Worm (Caenorhabditis elegans) whole organism, L3 larva: ENCODE data around the gene lurp-1.

Source experiments
- R02D3.7 ChIP-seq: fragments of 150-350 bp; optimal IDR thresholded peaks from 2 replicates; lab custom pipeline; 2014; ENCODE audit warnings: missing biosample characterization, missing genetic modification characterization
- ZK546.5 ChIP-seq: sonication (generic microtip); optimal IDR thresholded peaks from 2 replicates; lab custom pipeline; 2017; ENCODE audit warnings: missing biosample characterization, missing genetic modification characterization
- aly-2 ChIP-seq: fragments of 150-350 bp; optimal IDR thresholded peaks from 2 replicates; lab custom pipeline; 2014; ENCODE audit warnings: missing biosample characterization, missing genetic modification characterization
- ama-1 ChIP-seq: fragments of 150-350 bp; optimal IDR thresholded peaks from 2 replicates; lab custom pipeline; 2018
- ceh-16 ChIP-seq: sonication (generic microtip); optimal IDR thresholded peaks from 2 replicates; lab custom pipeline; 2017; ENCODE audit warnings: missing biosample characterization, missing genetic modification characterization
- ceh-28 ChIP-seq: fragments of 150-350 bp; optimal IDR thresholded peaks from 2 replicates; lab custom pipeline; 2014; ENCODE audit warnings: missing biosample characterization, missing genetic modification reagents, missing genetic modification characterization
- ceh-82 ChIP-seq: fragments of 150-350 bp; optimal IDR thresholded peaks from 2 replicates; lab custom pipeline; 2014; ENCODE audit warnings: missing biosample characterization, missing genetic modification characterization
- ceh-9 ChIP-seq: sonication (generic microtip); optimal IDR thresholded peaks from 2 replicates; lab custom pipeline; 2018; ENCODE audit warnings: missing biosample characterization, missing genetic modification characterization
- egl-27 ChIP-seq: sonication (generic microtip); optimal IDR thresholded peaks from 4 replicates; lab custom pipeline; 2017; ENCODE audit warnings: missing biosample characterization, missing genetic modification reagents, missing genetic modification characterization
- egl-5 ChIP-seq: fragments of 150-350 bp; optimal IDR thresholded peaks from 2 replicates; lab custom pipeline; 2017; ENCODE audit warnings: missing biosample characterization, missing genetic modification reagents, missing genetic modification characterization, inconsistent platforms
- elt-1 ChIP-seq: fragments of 150-350 bp; optimal IDR thresholded peaks from 2 replicates; lab custom pipeline; 2014; ENCODE audit warnings: missing biosample characterization, missing genetic modification characterization
- elt-2 ChIP-seq: sonication (generic microtip); optimal IDR thresholded peaks from 2 replicates; lab custom pipeline; 2016; ENCODE audit warnings: missing genetic modification reagents, mild to moderate bottlenecking, missing genetic modification characterization, missing compliant biosample characterization
- elt-3 ChIP-seq, 3 experiments: fragments of 150-350 bp in 1 of 3; sonication (generic microtip) in 2 of 3; optimal IDR thresholded peaks; 2 replicates in 2 of 3; 4 replicates in 1 of 3; lab custom pipeline; 2014 to 2017; ENCODE audit warnings: missing biosample characterization in 3 of 3, missing genetic modification characterization in 3 of 3
- eor-1 ChIP-seq, 2 experiments: fragments of 150-350 bp; optimal IDR thresholded peaks; 2 replicates each; lab custom pipeline; 2014 to 2018; ENCODE audit warnings: missing biosample characterization in 2 of 2, missing genetic modification characterization in 2 of 2
- fkh-10 ChIP-seq: sonication (generic microtip); optimal IDR thresholded peaks from 2 replicates; lab custom pipeline; 2017; ENCODE audit warnings: missing biosample characterization, missing genetic modification reagents, missing genetic modification characterization
- fkh-2 ChIP-seq: fragments of 150-350 bp; optimal IDR thresholded peaks from 2 replicates; lab custom pipeline; 2014; ENCODE audit warnings: missing biosample characterization, missing genetic modification reagents, missing genetic modification characterization
- fos-1 ChIP-seq: fragments of 150-350 bp; optimal IDR thresholded peaks from 2 replicates; lab custom pipeline; 2014; ENCODE audit warnings: missing biosample characterization, missing genetic modification characterization
- jun-1 ChIP-seq: fragments of 150-350 bp; optimal IDR thresholded peaks from 2 replicates; lab custom pipeline; 2014; ENCODE audit warnings: missing biosample characterization, missing genetic modification reagents, missing genetic modification characterization
- lin-15B ChIP-seq: fragments of 150-350 bp; optimal IDR thresholded peaks from 2 replicates; lab custom pipeline; 2014; ENCODE audit warnings: missing biosample characterization, missing genetic modification characterization
- lin-39 ChIP-seq: fragments of 150-350 bp; optimal IDR thresholded peaks from 2 replicates; lab custom pipeline; 2018; ENCODE audit warnings: missing biosample characterization, missing genetic modification reagents, missing genetic modification characterization
- lsy-12 ChIP-seq: sonication (generic microtip); optimal IDR thresholded peaks from 2 replicates; lab custom pipeline; 2016; ENCODE audit warnings: mild to moderate bottlenecking, missing genetic modification characterization, missing compliant biosample characterization
- mdl-1 ChIP-seq: fragments of 150-350 bp; optimal IDR thresholded peaks from 2 replicates; lab custom pipeline; 2014; ENCODE audit warnings: missing biosample characterization, missing genetic modification characterization
- mml-1 ChIP-seq: fragments of 150-350 bp; sonication (generic microtip); optimal IDR thresholded peaks from 3 replicates; lab custom pipeline; 2014; ENCODE audit warnings: missing biosample characterization, missing genetic modification characterization
- nfya-1 ChIP-seq: sonication (generic microtip); optimal IDR thresholded peaks from 2 replicates; lab custom pipeline; 2017; ENCODE audit warnings: missing genetic modification characterization, mild to moderate bottlenecking, missing compliant biosample characterization, antibody characterized with exemption, moderate library complexity; ENCODE audit not compliant: insufficient read depth
- nhr-11 ChIP-seq: fragments of 150-350 bp; optimal IDR thresholded peaks from 2 replicates; lab custom pipeline; 2014; ENCODE audit warnings: missing biosample characterization, missing genetic modification characterization
- nhr-12 ChIP-seq: fragments of 150-350 bp; optimal IDR thresholded peaks from 2 replicates; lab custom pipeline; 2014; ENCODE audit warnings: missing biosample characterization, missing genetic modification characterization
- nhr-23 ChIP-seq: fragments of 150-350 bp; optimal IDR thresholded peaks from 2 replicates; lab custom pipeline; 2014; ENCODE audit warnings: missing biosample characterization, missing genetic modification reagents, missing genetic modification characterization
- nhr-237 ChIP-seq: fragments of 150-350 bp; optimal IDR thresholded peaks from 2 replicates; lab custom pipeline; 2014; ENCODE audit warnings: missing biosample characterization, missing genetic modification characterization
- nhr-25 ChIP-seq: sonication (generic microtip); optimal IDR thresholded peaks from 2 replicates; lab custom pipeline; 2017; ENCODE audit warnings: missing biosample characterization, missing genetic modification characterization
- nhr-28 ChIP-seq: fragments of 150-350 bp; optimal IDR thresholded peaks from 2 replicates; lab custom pipeline; 2014; ENCODE audit warnings: missing biosample characterization, missing genetic modification characterization
- nhr-43 ChIP-seq: sonication (generic microtip); optimal IDR thresholded peaks from 2 replicates; lab custom pipeline; 2016; ENCODE audit warnings: mild to moderate bottlenecking, missing genetic modification characterization, missing compliant biosample characterization; ENCODE audit not compliant: poor library complexity, severe bottlenecking
- nhr-67 ChIP-seq: fragments of 150-350 bp; optimal IDR thresholded peaks from 2 replicates; lab custom pipeline; 2014; ENCODE audit warnings: missing biosample characterization, missing genetic modification characterization
- nhr-76 ChIP-seq: fragments of 150-350 bp; sonication (generic microtip); optimal IDR thresholded peaks from 5 replicates; lab custom pipeline; 2014; ENCODE audit warnings: missing biosample characterization, missing genetic modification characterization
- nhr-77 ChIP-seq: fragments of 150-350 bp; optimal IDR thresholded peaks from 2 replicates; lab custom pipeline; 2014; ENCODE audit warnings: missing biosample characterization, missing genetic modification characterization
- pha-4 ChIP-seq: fragments of 150-350 bp; optimal IDR thresholded peaks from 2 replicates; lab custom pipeline; 2014; ENCODE audit warnings: missing biosample characterization, missing genetic modification reagents, missing genetic modification characterization
- pqm-1 ChIP-seq: fragments of 150-350 bp; optimal IDR thresholded peaks from 2 replicates; lab custom pipeline; 2017; ENCODE audit warnings: missing biosample characterization, missing genetic modification characterization, inconsistent platforms
- sea-2 ChIP-seq: fragments of 150-350 bp; sonication (generic microtip); optimal IDR thresholded peaks from 4 replicates; lab custom pipeline; 2014; ENCODE audit warnings: missing biosample characterization, missing genetic modification reagents, missing genetic modification characterization
- skn-1 ChIP-seq: fragments of 150-350 bp; optimal IDR thresholded peaks from 2 replicates; lab custom pipeline; 2014; ENCODE audit warnings: missing biosample characterization, missing genetic modification characterization
- snpc-4 ChIP-seq: fragments of 150-350 bp; optimal IDR thresholded peaks from 2 replicates; lab custom pipeline; 2014; ENCODE audit warnings: missing biosample characterization, missing genetic modification characterization
- tbx-2 ChIP-seq: sonication (generic microtip); optimal IDR thresholded peaks from 2 replicates; lab custom pipeline; 2016; ENCODE audit warnings: mild to moderate bottlenecking, missing genetic modification characterization, missing compliant biosample characterization
- unc-39 ChIP-seq: sonication (generic microtip); optimal IDR thresholded peaks from 4 replicates; lab custom pipeline; 2017; ENCODE audit warnings: missing biosample characterization, missing genetic modification characterization
- unc-62 ChIP-seq: fragments of 150-350 bp; sonication (generic microtip); optimal IDR thresholded peaks from 4 replicates; lab custom pipeline; 2014; ENCODE audit warnings: missing biosample characterization, missing genetic modification reagents, missing genetic modification characterization
- zag-1 ChIP-seq: fragments of 150-350 bp; optimal IDR thresholded peaks from 2 replicates; lab custom pipeline; 2014; ENCODE audit warnings: missing biosample characterization, missing genetic modification characterization
- ztf-11 ChIP-seq: fragments of 150-350 bp; optimal IDR thresholded peaks from 2 replicates; lab custom pipeline; 2014; ENCODE audit warnings: missing biosample characterization, missing genetic modification characterization
- ztf-4 ChIP-seq: fragments of 150-350 bp; optimal IDR thresholded peaks from 2 replicates; lab custom pipeline; 2014; ENCODE audit warnings: missing biosample characterization, missing genetic modification characterization

lurp-1 gene

DNA sequence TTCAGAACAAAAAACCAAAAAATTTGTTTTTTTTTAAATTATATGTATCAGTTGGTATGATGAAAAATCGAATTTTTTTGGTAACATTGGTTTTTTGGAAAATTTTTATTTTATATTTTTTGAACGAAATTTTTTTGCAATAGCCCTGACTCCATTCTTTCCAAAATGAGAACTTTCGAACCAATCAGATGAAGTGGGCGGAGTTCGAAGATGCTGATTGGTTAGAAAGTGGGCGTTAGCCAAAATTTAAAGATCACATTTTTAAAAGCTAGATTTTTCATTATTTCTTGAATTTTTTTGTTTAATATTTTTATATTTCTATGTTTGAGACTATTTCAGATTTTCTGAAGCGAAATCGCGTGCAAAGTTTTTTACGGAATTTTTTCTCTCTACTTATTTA lies 19.4 kb upstream of the lurp-1 start:
- TF ChIP-seq fkh-10 (GFP tag; lab: Kevin White, UChicago) (no peak), ztf-11 (no peak), mdl-1 (no peak), nfya-1 (tag; lab: Kevin White, UChicago) (peak; percentile 99), snpc-4 (tag; lab: Kevin White, UChicago) (no peak)

DNA sequence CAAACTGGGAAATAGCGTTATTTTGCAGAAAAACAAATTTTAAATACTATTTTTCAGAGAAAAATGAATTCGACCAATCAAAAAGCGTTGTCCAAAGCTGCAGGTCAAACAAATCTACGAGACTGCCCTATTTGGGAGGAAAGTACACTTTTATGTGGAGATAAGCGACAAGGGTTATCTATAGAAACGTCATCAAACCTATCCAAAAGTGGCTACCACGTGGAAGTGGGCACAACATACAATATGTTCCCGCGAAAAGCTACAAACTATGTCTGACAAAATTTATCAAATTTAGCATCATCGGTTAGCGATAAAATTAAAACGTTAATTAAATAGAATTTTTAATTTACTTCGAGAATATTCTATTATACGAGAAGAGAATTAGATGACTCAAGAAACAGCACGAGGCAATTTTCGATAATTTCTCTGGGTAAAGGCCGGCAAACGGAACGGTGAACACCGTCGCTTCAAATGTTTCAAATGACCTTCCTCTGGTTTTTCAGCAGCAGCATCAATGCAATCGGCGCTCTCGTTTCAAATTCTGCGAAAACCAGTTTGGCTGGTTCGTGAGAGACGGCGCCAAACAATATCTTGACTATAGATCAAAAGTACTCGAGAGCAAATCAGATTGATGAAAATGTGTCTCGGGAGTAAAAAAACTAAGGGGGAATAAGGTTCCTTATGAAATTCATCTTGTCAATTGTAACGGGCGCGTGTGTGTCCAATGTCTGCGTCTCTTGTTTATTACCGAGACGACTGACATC lies 18.8 kb upstream of the lurp-1 start:
- TF ChIP-seq R02D3.7: no peak
- peak; percentile 28 for TF ChIP-seq lin-39 (tag; lab: Kevin White, UChicago)
- no peak for TF ChIP-seq egl-27 (tag; lab: Kevin White, UChicago)
- no peak for TF ChIP-seq ceh-9 (tag; lab: Kevin White, UChicago)
- TF ChIP-seq aly-2: no peak
- no peak for TF ChIP-seq ztf-4 (tag; lab: Kevin White, UChicago)
- no peak for TF ChIP-seq unc-62 (GFP tag; lab: Kevin White, UChicago)
- TF ChIP-seq lin-15B (tag; lab: Kevin White, UChicago): no peak
- no peak for TF ChIP-seq jun-1 (tag; lab: Kevin White, UChicago)
- no peak for TF ChIP-seq lsy-12 (tag; lab: Kevin White, UChicago)
- no peak for TF ChIP-seq nhr-67 (tag; lab: Kevin White, UChicago)
- no peak for TF ChIP-seq nhr-237 (tag; lab: Kevin White, UChicago)
- no peak for TF ChIP-seq ceh-82
- no peak for TF ChIP-seq tbx-2 (tag; lab: Kevin White, UChicago)
- no peak for TF ChIP-seq fkh-10 (GFP tag; lab: Kevin White, UChicago)
- TF ChIP-seq ZK546.5 (tag; lab: Kevin White, UChicago): no peak
- no peak for TF ChIP-seq nhr-28 (tag; lab: Kevin White, UChicago)
- TF ChIP-seq fkh-2: no peak
- no peak for TF ChIP-seq elt-3 (tag; optimal IDR thresholded peaks at IDR 0.05; lab: Kevin White, UChicago)
- peak; percentile 3 for TF ChIP-seq nfya-1 (tag; lab: Kevin White, UChicago)
- no peak for TF ChIP-seq nhr-76 (tag; lab: Kevin White, UChicago)
- no peak for TF ChIP-seq pha-4 (tag; lab: Kevin White, UChicago)
- no peak for TF ChIP-seq nhr-12 (tag; lab: Kevin White, UChicago)
- peak; percentile 32 for TF ChIP-seq nhr-43 (tag; lab: Kevin White, UChicago)
- TF ChIP-seq nhr-77 (tag; lab: Kevin White, UChicago): no peak
- no peak for TF ChIP-seq zag-1 (tag; lab: Kevin White, UChicago)
- peak; percentile 80 for TF ChIP-seq nhr-25
- TF ChIP-seq mdl-1: no peak
- no peak for TF ChIP-seq ceh-28 (tag; lab: Kevin White, UChicago)
- no peak for TF ChIP-seq egl-5 (tag; lab: Kevin White, UChicago)
- TF ChIP-seq fos-1 (tag; lab: Kevin White, UChicago): no peak
- TF ChIP-seq mml-1 (tag; lab: Kevin White, UChicago): no peak
- no peak for TF ChIP-seq eor-1 (tag; optimal IDR thresholded peaks at IDR 0.05; lab: Kevin White, UChicago)
- TF ChIP-seq ceh-16 (tag; lab: Kevin White, UChicago): no peak
- no peak for TF ChIP-seq ztf-11
- TF ChIP-seq elt-2: peak; percentile 85
- TF ChIP-seq snpc-4 (tag; lab: Kevin White, UChicago): no peak
- no peak for TF ChIP-seq skn-1
- TF ChIP-seq ama-1 (lab: Kevin White, UChicago): no peak
- TF ChIP-seq sea-2 (GFP tag; lab: Kevin White, UChicago): no peak
- peak; percentile 1 for TF ChIP-seq nhr-23 (tag; lab: Kevin White, UChicago)
- no peak for TF ChIP-seq nhr-11
- peak; percentile 78 for TF ChIP-seq elt-1
- TF ChIP-seq unc-39 (tag; lab: Kevin White, UChicago): no peak
- TF ChIP-seq pqm-1 (tag; lab: Kevin White, UChicago): peak; percentile 23
- TF ChIP-seq, all 47 proteins: peak for 8
